Worm (Caenorhabditis elegans) whole organism, L1 larva: ENCODE results near the gene pha-2.

Source experiments
- C04F5.9 ChIP-seq: sonication (generic microtip); optimal IDR thresholded peaks from 2 replicates; lab custom pipeline; 2016; ENCODE audit warnings: missing genetic modification characterization, missing compliant biosample characterization
- C34B4.2 ChIP-seq: sonication (generic microtip); optimal IDR thresholded peaks from 2 replicates; lab custom pipeline; 2017; ENCODE audit warnings: mild to moderate bottlenecking, missing genetic modification characterization, missing compliant biosample characterization
- F16B12.6 ChIP-seq: fragments of 150-350 bp; optimal IDR thresholded peaks from 2 replicates; lab custom pipeline; 2014; ENCODE audit warnings: missing biosample characterization, missing genetic modification characterization
- aha-1 ChIP-seq: fragments of 150-350 bp; optimal IDR thresholded peaks from 2 replicates; lab custom pipeline; 2014; ENCODE audit warnings: missing biosample characterization, missing genetic modification characterization
- ama-1 ChIP-seq: fragments of 150-350 bp; optimal IDR thresholded peaks from 2 replicates; lab custom pipeline; 2014
- ceh-8 ChIP-seq: fragments of 200-800 bp; sonication (Bioruptor generic); optimal IDR thresholded peaks from 2 replicates; lab custom pipeline; 2018; ENCODE audit warnings: mild to moderate bottlenecking, missing genetic modification characterization, moderate library complexity, missing compliant biosample characterization
- ceh-82 ChIP-seq, 3 experiments: fragments of 150-350 bp in 1 of 3; sonication (generic microtip) in 2 of 3; optimal IDR thresholded peaks; 2 replicates each; lab custom pipeline; 2014 to 2017; ENCODE audit warnings: missing biosample characterization in 3 of 3, missing genetic modification characterization in 3 of 3
- ceh-88 ChIP-seq: fragments of 200-800 bp; sonication (Bioruptor generic); IDR thresholded peaks from 2 replicates; pipeline ENCODE4 v1.3.6; 2022; ENCODE audit warnings: missing genetic modification characterization, missing compliant biosample characterization
- ces-1 ChIP-seq: fragments of 150-350 bp; optimal IDR thresholded peaks from 2 replicates; lab custom pipeline; 2014; ENCODE audit warnings: missing biosample characterization, missing genetic modification reagents, missing genetic modification characterization
- efl-1 ChIP-seq, 4 experiments: fragments of 150-350 bp; optimal IDR thresholded peaks in 3 of 4; peaks in 1 of 4; 1 replicate in 1 of 4; 2 replicates in 3 of 4; lab custom pipeline; 2014; ENCODE audit warnings: missing biosample characterization in 2 of 4, missing genetic modification characterization in 2 of 4, missing genetic modification reagents in 2 of 4
- efl-3 ChIP-seq: fragments of 200-800 bp; sonication (Bioruptor generic); optimal IDR thresholded peaks from 2 replicates; lab custom pipeline; 2018; ENCODE audit warnings: mild to moderate bottlenecking, missing genetic modification characterization, missing compliant biosample characterization
- egl-13 ChIP-seq: sonication (generic microtip); optimal IDR thresholded peaks from 2 replicates; lab custom pipeline; 2016; ENCODE audit warnings: missing genotype, missing genetic modification reagents, missing genetic modification characterization, missing compliant biosample characterization
- ets-5 ChIP-seq: fragments of 200-800 bp; sonication (Bioruptor generic); IDR thresholded peaks from 2 replicates; pipeline ENCODE4 v1.3.6; 2022; ENCODE audit warnings: missing genetic modification characterization, missing compliant biosample characterization
- fkh-4 ChIP-seq: sonication (generic microtip); optimal IDR thresholded peaks from 2 replicates; lab custom pipeline; 2016; ENCODE audit warnings: missing compliant biosample characterization, missing genetic modification characterization, borderline replicate concordance
- fkh-8 ChIP-seq: sonication (generic microtip); optimal IDR thresholded peaks from 2 replicates; lab custom pipeline; 2016; ENCODE audit warnings: mild to moderate bottlenecking, missing genetic modification characterization, missing compliant biosample characterization
- hlh-17 ChIP-seq: fragments of 200-800 bp; sonication (Bioruptor generic); optimal IDR thresholded peaks from 2 replicates; lab custom pipeline; 2018; ENCODE audit warnings: missing genetic modification characterization, mild to moderate bottlenecking, missing compliant biosample characterization, moderate library complexity, borderline replicate concordance
- hlh-4 ChIP-seq: sonication (generic microtip); optimal IDR thresholded peaks from 2 replicates; lab custom pipeline; 2016; ENCODE audit warnings: mild to moderate bottlenecking, missing genetic modification characterization, missing compliant biosample characterization
- hpl-2 ChIP-seq: fragments of 150-350 bp; optimal IDR thresholded peaks from 2 replicates; lab custom pipeline; 2014; ENCODE audit warnings: missing biosample characterization, missing genetic modification reagents, missing genetic modification characterization
- isw-1 ChIP-seq: fragments of 200-800 bp; sonication (Bioruptor generic); IDR thresholded peaks from 2 replicates; pipeline ENCODE4 v1.3.6; 2022; ENCODE audit warnings: missing genetic modification characterization, missing compliant biosample characterization
- lin-14 ChIP-seq: fragments of 200-800 bp; sonication (Bioruptor generic); optimal IDR thresholded peaks from 2 replicates; lab custom pipeline; 2018; ENCODE audit warnings: mild to moderate bottlenecking, missing genetic modification characterization, moderate library complexity, missing compliant biosample characterization
- lin-35 ChIP-seq, 2 experiments: fragments of 150-350 bp; optimal IDR thresholded peaks; 2 replicates each; lab custom pipeline; 2014; ENCODE audit warnings: missing biosample characterization in 2 of 2, missing genetic modification characterization in 2 of 2, missing genetic modification reagents in 2 of 2
- lir-3 ChIP-seq: sonication (generic microtip); optimal IDR thresholded peaks from 2 replicates; lab custom pipeline; 2016; ENCODE audit warnings: mild to moderate bottlenecking, missing genetic modification characterization, moderate library complexity, missing compliant biosample characterization; ENCODE audit not compliant: poor library complexity
- lsy-2 ChIP-seq, 2 experiments: fragments of 150-350 bp; optimal IDR thresholded peaks; 2 replicates each; lab custom pipeline; 2014; ENCODE audit warnings: missing biosample characterization in 2 of 2, missing genetic modification characterization in 2 of 2
- mab-9 ChIP-seq: fragments of 200-800 bp; sonication (Bioruptor generic); IDR thresholded peaks from 2 replicates; pipeline ENCODE4 v1.3.6; 2022; ENCODE audit warnings: missing genetic modification reagents, missing genetic modification characterization, missing compliant biosample characterization
- mef-2 ChIP-seq: fragments of 150-350 bp; optimal IDR thresholded peaks from 2 replicates; lab custom pipeline; 2014; ENCODE audit warnings: missing biosample characterization, missing genetic modification characterization
- nhr-11 ChIP-seq: fragments of 150-350 bp; optimal IDR thresholded peaks from 2 replicates; lab custom pipeline; 2014; ENCODE audit warnings: missing biosample characterization, missing genetic modification characterization
- nhr-19 ChIP-seq: fragments of 200-800 bp; sonication (Bioruptor generic); conservative IDR thresholded peaks from 2 replicates; pipeline ENCODE4 v1.3.6; 2022; ENCODE audit warnings: missing genetic modification characterization, missing compliant biosample characterization
- nhr-20 ChIP-seq: sonication (generic microtip); optimal IDR thresholded peaks from 2 replicates; lab custom pipeline; 2016; ENCODE audit warnings: mild to moderate bottlenecking, missing genetic modification characterization, missing compliant biosample characterization
- nhr-237 ChIP-seq: fragments of 150-350 bp; optimal IDR thresholded peaks from 2 replicates; lab custom pipeline; 2014; ENCODE audit warnings: missing biosample characterization, missing genetic modification characterization
- nhr-47 ChIP-seq: sonication (generic microtip); optimal IDR thresholded peaks from 2 replicates; lab custom pipeline; 2016; ENCODE audit warnings: mild to moderate bottlenecking, missing genetic modification characterization, moderate library complexity, missing compliant biosample characterization
- nhr-71 ChIP-seq: sonication (generic microtip); optimal IDR thresholded peaks from 2 replicates; lab custom pipeline; 2016; ENCODE audit warnings: mild to moderate bottlenecking, missing genetic modification characterization, moderate library complexity, missing compliant biosample characterization
- nhr-77 ChIP-seq: fragments of 150-350 bp; optimal IDR thresholded peaks from 2 replicates; lab custom pipeline; 2014; ENCODE audit warnings: missing biosample characterization, missing genetic modification characterization
- nhr-85 ChIP-seq: sonication (generic microtip); peaks from one replicate; lab custom pipeline; 2016; ENCODE audit warnings: missing genetic modification characterization, inconsistent platforms, missing compliant biosample characterization
- nhr-90 ChIP-seq: sonication (generic microtip); optimal IDR thresholded peaks from 2 replicates; lab custom pipeline; 2016; ENCODE audit warnings: mild to moderate bottlenecking, missing genetic modification characterization, missing compliant biosample characterization; ENCODE audit not compliant: poor library complexity
- pag-3 ChIP-seq: sonication (generic microtip); optimal IDR thresholded peaks from 2 replicates; lab custom pipeline; 2017; ENCODE audit warnings: missing genetic modification characterization, mild to moderate bottlenecking, missing compliant biosample characterization, antibody characterized with exemption, borderline replicate concordance; ENCODE audit not compliant: insufficient read depth
- pqm-1 ChIP-seq: sonication (generic microtip); optimal IDR thresholded peaks from 3 replicates; lab custom pipeline; 2017; ENCODE audit warnings: missing biosample characterization, missing genetic modification characterization
- skn-1 ChIP-seq: fragments of 150-350 bp; optimal IDR thresholded peaks from 2 replicates; lab custom pipeline; 2014; ENCODE audit warnings: missing biosample characterization, missing genetic modification characterization
- snpc-4 ChIP-seq: fragments of 150-350 bp; optimal IDR thresholded peaks from 2 replicates; lab custom pipeline; 2014; ENCODE audit warnings: missing biosample characterization, missing genetic modification characterization
- sox-4 ChIP-seq: sonication (generic microtip); optimal IDR thresholded peaks from 2 replicates; lab custom pipeline; 2016; ENCODE audit warnings: missing genetic modification characterization, missing compliant biosample characterization
- sptf-1 ChIP-seq: fragments of 150-350 bp; optimal IDR thresholded peaks from 2 replicates; lab custom pipeline; 2014; ENCODE audit warnings: missing biosample characterization, missing genetic modification characterization
- tbx-2 ChIP-seq: sonication (generic microtip); optimal IDR thresholded peaks from 2 replicates; lab custom pipeline; 2016; ENCODE audit warnings: missing genetic modification characterization, missing compliant biosample characterization
- unc-98 ChIP-seq: fragments of 200-800 bp; sonication (Bioruptor generic); IDR thresholded peaks from 2 replicates; pipeline ENCODE4 v1.3.6; 2022; ENCODE audit warnings: missing genetic modification characterization, missing compliant biosample characterization
- ztf-4 ChIP-seq: fragments of 150-350 bp; optimal IDR thresholded peaks from 2 replicates; lab custom pipeline; 2014; ENCODE audit warnings: missing biosample characterization, missing genetic modification characterization

The pha-2 gene

ce11 chrX:600671-601070 is 36.1 kb downstream of the pha-2 start (continued):
- TF ChIP-seq nhr-90 (tag; lab: Kevin White, UChicago): peak; percentile 31
- TF ChIP-seq efl-1 (optimal IDR thresholded peaks at IDR 0.05; lab: Kevin White, UChicago): no peak
- peak in 1 of 2 experiments; percentile 60 for TF ChIP-seq efl-1 (GFP tag; optimal IDR thresholded peaks at IDR 0.05 in 1 of 2; lab: Kevin White, UChicago)
- no peak for TF ChIP-seq C04F5.9 (tag; lab: Kevin White, UChicago)
- no peak for TF ChIP-seq ces-1 (GFP tag; lab: Kevin White, UChicago)
- peak; percentile 49 for TF ChIP-seq nhr-20 (tag; lab: Kevin White, UChicago)
- peak; percentile 73 for TF ChIP-seq lin-14 (GFP tag; lab: Kevin White, UChicago)
- no peak for TF ChIP-seq ama-1 (lab: Kevin White, UChicago)
- peak in 1 of 2 experiments; percentile 45 for TF ChIP-seq lin-35 (GFP tag; optimal IDR thresholded peaks at IDR 0.05; lab: Kevin White, UChicago)
- no peak for TF ChIP-seq hpl-2
- TF ChIP-seq ztf-4 (tag; lab: Kevin White, UChicago): no peak
- no peak for TF ChIP-seq nhr-11
- TF ChIP-seq unc-98 (GFP tag; lab: Robert Waterston, UW): no peak
- peak; percentile 54 for TF ChIP-seq nhr-71
- peak; percentile 70 for TF ChIP-seq skn-1 (tag; lab: Kevin White, UChicago)
- TF ChIP-seq ets-5 (GFP tag; lab: Robert Waterston, UW): no peak
- TF ChIP-seq nhr-47 (tag; lab: Kevin White, UChicago): peak; percentile 25

ce11 chrX:599476-599875 is 37.3 kb downstream of the pha-2 start, which contains the start of gene F13C5.3:
Gene F13C5.3, minus strand, starts transcription at chrX:599576.
- TF ChIP-seq F16B12.6 (tag; lab: Kevin White, UChicago) (no peak), lsy-2 (tag; optimal IDR thresholded peaks at IDR 0.05; lab: Kevin White, UChicago) (no peak), mef-2 (tag; lab: Kevin White, UChicago) (no peak), hlh-4 (tag; lab: Kevin White, UChicago) (no peak), ceh-82 (tag; optimal IDR thresholded peaks at IDR 0.05; lab: Kevin White, UChicago) (no peak), nhr-19 (GFP tag; lab: Robert Waterston, UW) (no peak), nhr-71 (no peak), egl-13 (tag; lab: Kevin White, UChicago) (no peak), pag-3 (tag; lab: Kevin White, UChicago) (no peak), isw-1 (no peak), efl-3 (GFP tag; lab: Kevin White, UChicago) (no peak), C34B4.2 (no peak), nhr-11 (no peak)

- peak; percentile 34 for TF ChIP-seq nhr-85 (tag; lab: Kevin White, UChicago)
- TF ChIP-seq ceh-8: peak; percentile 56
- TF ChIP-seq aha-1 (tag; lab: Kevin White, UChicago): no peak
- no peak for TF ChIP-seq snpc-4 (tag; lab: Kevin White, UChicago)
Observed at ce11 chrX:593910-594447, 42.8 kb downstream of the pha-2 start, which contains the start of gene F13C5.2. Gene F13C5.2, plus strand, starts transcription at chrX:593960.

- TF ChIP-seq hpl-2 (no peak), ceh-82 (tag; optimal IDR thresholded peaks at IDR 0.05; lab: Kevin White, UChicago) (peak; percentile 23 to 88 (median 61)), tbx-2 (peak; percentile 90), lir-3 (tag; lab: Kevin White, UChicago) (peak; percentile 59), unc-98 (GFP tag; lab: Robert Waterston, UW) (no peak), mab-9 (GFP tag; lab: Robert Waterston, UW) (0 out of 2 replicates have a peak, but pooled peaks have one; percentile 6), pag-3 (tag; lab: Kevin White, UChicago) (peak; percentile 88), F16B12.6 (tag; lab: Kevin White, UChicago) (no peak), fkh-8 (tag; lab: Kevin White, UChicago) (peak; percentile 93), mef-2 (tag; lab: Kevin White, UChicago) (peak; percentile 45), nhr-237 (tag; lab: Kevin White, UChicago) (peak; percentile 77), hlh-17 (no peak), pqm-1 (no peak), egl-13 (tag; lab: Kevin White, UChicago) (peak; percentile 85), lin-35 (GFP tag; optimal IDR thresholded peaks at IDR 0.05; lab: Kevin White, UChicago) (peak; percentile 58 to 70), nhr-90 (tag; lab: Kevin White, UChicago) (peak; percentile 66), lin-14 (GFP tag; lab: Kevin White, UChicago) (peak; percentile 99), nhr-77 (tag; lab: Kevin White, UChicago) (peak; percentile 80), sox-4 (tag; lab: Kevin White, UChicago) (peak; percentile 55), fkh-4 (no peak), snpc-4 (tag; lab: Kevin White, UChicago) (peak; percentile 60), efl-3 (GFP tag; lab: Kevin White, UChicago) (no peak), nhr-20 (tag; lab: Kevin White, UChicago) (peak; percentile 87), ceh-88 (GFP tag; lab: Robert Waterston, UW) (no peak), sptf-1 (no peak)
Observed at ce11 chrX:593245-593733, 43.5 kb downstream of the pha-2 start.
